Fruit fly (Drosophila melanogaster): ENCODE measurements around the gene CG7214.

CG7214 gene

DNA sequence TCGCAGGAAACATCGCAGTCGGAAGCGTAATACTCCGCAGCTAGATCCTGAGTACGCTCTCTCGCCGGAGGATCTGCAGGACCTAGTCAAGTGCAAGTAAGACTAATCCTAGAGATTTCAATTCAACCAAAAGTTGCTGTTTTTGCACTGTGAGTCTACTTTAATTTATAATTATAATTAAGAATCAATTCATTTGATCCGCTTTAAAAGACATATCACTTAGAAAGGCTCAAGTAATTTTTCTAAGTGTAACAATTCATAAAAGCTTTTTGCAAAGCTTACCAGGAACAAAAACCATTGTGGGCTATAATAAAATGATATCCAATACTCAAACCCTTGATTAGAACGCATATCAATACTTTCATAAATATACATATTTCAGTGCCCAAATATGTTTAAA lies 12.2 kb upstream of the CG7214 start (continued):
- TF ChIP-seq CG5953 (GFP tag; IDR thresholded peaks at IDR 0.05) (0 out of 2 replicates have a peak, but pooled peaks have one; percentile 16), CG15269 (tag; optimal IDR thresholded peaks at IDR 0.05) (peak; percentile 30), CG9932 (GFP tag; IDR thresholded peaks at IDR 0.05) (0 out of 2 replicates have a peak, but pooled peaks have one; percentile 10), CG14050 (GFP tag; IDR thresholded peaks at IDR 0.05) (peak; percentile 9; the same call in 1 of the 3 replicates)

dm6 chr2L:7754539-7754938 lies 9.9 kb upstream of the CG7214 start:
- TF ChIP-seq row (GFP tag; IDR thresholded peaks at IDR 0.05) (0 out of 3 replicates have a peak, but pooled peaks have one; percentile 14), ash1 (GFP tag; optimal IDR thresholded peaks at IDR 0.05) (no peak), Gug (GFP tag; IDR thresholded peaks at IDR 0.05) (no peak), ham (GFP tag; IDR thresholded peaks at IDR 0.05) (no peak), MESR4 (GFP tag; optimal IDR thresholded peaks at IDR 0.05) (no peak), sens (GFP tag) (peak; percentile 46), prd (optimal IDR thresholded peaks at IDR 0.05) (no peak), prd (GFP tag; IDR thresholded peaks at IDR 0.05) (0 out of 3 replicates have a peak, but pooled peaks have one; percentile 13), CG33557 (GFP tag; optimal IDR thresholded peaks at IDR 0.05) (no peak), CG15269 (tag; optimal IDR thresholded peaks at IDR 0.05) (no peak), CG2116 (GFP tag; optimal IDR thresholded peaks at IDR 0.05) (no peak), Fer2 (tag; optimal IDR thresholded peaks at IDR 0.05) (no peak), CG10267 (tag; optimal IDR thresholded peaks at IDR 0.05) (no peak), Drgx (GFP tag; IDR thresholded peaks at IDR 0.05) (peak; percentile 68), stc (GFP tag; IDR thresholded peaks at IDR 0.05) (no peak), CG2120 (GFP tag; optimal IDR thresholded peaks at IDR 0.05) (no peak), Jarid2 (GFP tag; optimal IDR thresholded peaks at IDR 0.05) (no peak), CG17612 (GFP tag; IDR thresholded peaks at IDR 0.05) (no peak), onecut (GFP tag; IDR thresholded peaks at IDR 0.05) (no peak), fu2 (GFP tag; optimal IDR thresholded peaks at IDR 0.05) (no peak)

DNA sequence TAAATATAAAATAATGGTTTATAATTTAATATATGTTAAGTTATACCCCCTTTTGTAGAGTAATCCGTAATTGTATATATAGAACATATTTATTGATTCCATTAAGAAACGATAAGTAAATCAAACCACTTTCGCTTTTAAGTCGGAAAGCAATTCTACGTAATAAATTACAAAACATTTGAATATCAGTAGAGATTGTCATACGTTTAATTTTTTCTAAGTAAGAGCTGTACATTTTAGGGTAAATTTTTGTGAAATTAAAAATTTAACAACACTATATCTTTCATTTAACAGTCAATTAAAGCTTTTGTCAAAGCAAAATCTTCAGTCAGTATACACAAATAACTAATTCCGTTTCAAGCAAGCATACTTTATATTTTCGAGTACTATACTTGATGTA lies 9.2 kb upstream of the CG7214 start, which contains the start of gene CG46025:
Gene CG46025, plus strand, starts transcription at position 301 of the 400 bp plus-strand sequence.
- TF ChIP-seq BEAF-32 (GFP tag; optimal IDR thresholded peaks at IDR 0.05) (no peak), CG14710 (tag; optimal IDR thresholded peaks at IDR 0.05) (no peak), h (optimal IDR thresholded peaks at IDR 0.05) (no peak), Adf1 (GFP tag; IDR thresholded peaks at IDR 0.05) (no peak), Bgb (GFP tag; IDR thresholded peaks at IDR 0.05; ENCODE audit: partially characterized antibody) (no peak), mld (GFP tag; IDR thresholded peaks at IDR 0.05; ENCODE audit: partially characterized antibody) (no peak), ci (GFP tag; IDR thresholded peaks at IDR 0.05) (no peak), CG7271 (tag; optimal IDR thresholded peaks at IDR 0.05) (no peak), CG7786 (GFP tag; optimal IDR thresholded peaks at IDR 0.05) (no peak), CG16813 (GFP tag; IDR thresholded peaks at IDR 0.05; ENCODE audit: partially characterized antibody) (no peak), CG17385 (GFP tag; optimal IDR thresholded peaks at IDR 0.05) (no peak), CG8359 (GFP tag; optimal IDR thresholded peaks at IDR 0.05; ENCODE audit: borderline replicate concordance) (no peak), grn (GFP tag; optimal IDR thresholded peaks at IDR 0.05) (no peak), klu (GFP tag; IDR thresholded peaks at IDR 0.05) (no peak), CG17361 (GFP tag; IDR thresholded peaks at IDR 0.05) (no peak), CG7963 (GFP tag; IDR thresholded peaks at IDR 0.05; ENCODE audit: partially characterized antibody) (no peak), Gsc (GFP tag; IDR thresholded peaks at IDR 0.05) (no peak), ERR (GFP tag; optimal IDR thresholded peaks at IDR 0.05) (no peak), Neu2 (GFP tag; optimal IDR thresholded peaks at IDR 0.05; ENCODE audit: borderline replicate concordance) (no peak), zfh2 (GFP tag; optimal IDR thresholded peaks at IDR 0.05) (no peak)

Measured in whole organism, embryonic.